Fruit fly (Drosophila melanogaster): ENCODE measurements around the gene CG1622.

Gene CG1622

dm6 chrX:13284548-13284974 lies 12.3 kb upstream of the CG1622 start:
- TF ChIP-seq rgr (GFP tag; optimal IDR thresholded peaks at IDR 0.05) (no peak), Dif (GFP tag; optimal IDR thresholded peaks at IDR 0.05; ENCODE audit: partially characterized antibody) (peak; percentile 61), dmrt93B (GFP tag; optimal IDR thresholded peaks at IDR 0.05) (no peak), Hnf4 (GFP tag; optimal IDR thresholded peaks at IDR 0.05) (no peak), h (GFP tag; optimal IDR thresholded peaks at IDR 0.05) (peak; percentile 12), Rel (GFP tag; optimal IDR thresholded peaks at IDR 0.05) (no peak), Rel (tag; optimal IDR thresholded peaks at IDR 0.05) (no peak), psq (GFP tag; optimal IDR thresholded peaks at IDR 0.05) (peak; percentile 89), Hr78 (GFP tag; optimal IDR thresholded peaks at IDR 0.05) (no peak)

dm6 chrX:13285001-13285748 lies 11.7 kb upstream of the CG1622 start, which contains the start of the genes HDAC4 and CG15743:
TSS of gene HDAC4 (minus strand) at chrX:13285632.
TSS of gene CG15743 (plus strand) at chrX:13285707.
- TF ChIP-seq HLH106 (tag; optimal IDR thresholded peaks at IDR 0.05) (peak; percentile 12), fru (GFP tag; optimal IDR thresholded peaks at IDR 0.05) (peak; percentile 36), Sp1 (GFP tag; optimal IDR thresholded peaks at IDR 0.05) (peak; percentile 3), dl (GFP tag; optimal IDR thresholded peaks at IDR 0.05; ENCODE audit: insufficient read depth in 1 of 2, partially characterized antibody in 2 of 2) (no peak), rgr (GFP tag; optimal IDR thresholded peaks at IDR 0.05) (peak; percentile 18), h (GFP tag; optimal IDR thresholded peaks at IDR 0.05) (peak; percentile 25), psq (GFP tag; optimal IDR thresholded peaks at IDR 0.05) (peak; percentile 90), Jra (GFP tag; optimal IDR thresholded peaks at IDR 0.05) (peak; percentile 43), usp (GFP tag; optimal IDR thresholded peaks at IDR 0.05) (no peak)

dm6 chrX:13285749-13286336 lies 11.0 kb upstream of the CG1622 start:
- TF ChIP-seq Myc (optimal IDR thresholded peaks at IDR 0.05) (no peak), Rel (GFP tag; optimal IDR thresholded peaks at IDR 0.05) (no peak), Rel (tag; optimal IDR thresholded peaks at IDR 0.05) (peak; percentile 71), Jra (GFP tag; optimal IDR thresholded peaks at IDR 0.05) (no peak), foxo (GFP tag; optimal IDR thresholded peaks at IDR 0.05) (no peak), Hnf4 (GFP tag; optimal IDR thresholded peaks at IDR 0.05) (no peak)

dm6 chrX:13287854-13288376 lies 9.0 kb upstream of the CG1622 start, which contains the start of gene Remo:
TSS of gene Remo (plus strand) at chrX:13288051.
- no peak for TF ChIP-seq Dfd (GFP tag; optimal IDR thresholded peaks at IDR 0.05)
- no peak for TF ChIP-seq h (GFP tag; optimal IDR thresholded peaks at IDR 0.05)
- peak; percentile 0 for TF ChIP-seq OdsH (GFP tag; optimal IDR thresholded peaks at IDR 0.05)
- TF ChIP-seq N (GFP tag; optimal IDR thresholded peaks at IDR 0.05): no peak
- TF ChIP-seq rgr (GFP tag; optimal IDR thresholded peaks at IDR 0.05): no peak
- TF ChIP-seq Rel (GFP tag; optimal IDR thresholded peaks at IDR 0.05): no peak
- peak; percentile 38 for TF ChIP-seq Rel (tag; optimal IDR thresholded peaks at IDR 0.05)

- peak; percentile 59 for TF ChIP-seq Myc (optimal IDR thresholded peaks at IDR 0.05)
- no peak for TF ChIP-seq Abd-B (GFP tag; optimal IDR thresholded peaks at IDR 0.05)
- TF ChIP-seq woc (GFP tag; optimal IDR thresholded peaks at IDR 0.05): peak; percentile 30
- no peak for TF ChIP-seq tai (GFP tag; optimal IDR thresholded peaks at IDR 0.05)
- peak; percentile 17 for TF ChIP-seq Dif (GFP tag; optimal IDR thresholded peaks at IDR 0.05; ENCODE audit: partially characterized antibody)
- no peak for TF ChIP-seq sv (GFP tag; optimal IDR thresholded peaks at IDR 0.05)
- no peak for TF ChIP-seq N (GFP tag; optimal IDR thresholded peaks at IDR 0.05)
Observed at dm6 chrX:13300835-13301502, 4.1 kb downstream of the CG1622 start.

- TF ChIP-seq sv (GFP tag; optimal IDR thresholded peaks at IDR 0.05) (no peak), Hr78 (GFP tag; optimal IDR thresholded peaks at IDR 0.05) (no peak), foxo (GFP tag; optimal IDR thresholded peaks at IDR 0.05) (no peak), pan (optimal IDR thresholded peaks at IDR 0.05) (no peak), Rel (GFP tag; optimal IDR thresholded peaks at IDR 0.05) (no peak), Rel (tag; optimal IDR thresholded peaks at IDR 0.05) (no peak), Dif (GFP tag; optimal IDR thresholded peaks at IDR 0.05; ENCODE audit: partially characterized antibody) (no peak), Dfd (GFP tag; optimal IDR thresholded peaks at IDR 0.05) (no peak), CrebA (GFP tag; optimal IDR thresholded peaks at IDR 0.05; ENCODE audit: borderline replicate concordance) (no peak), woc (GFP tag; optimal IDR thresholded peaks at IDR 0.05) (no peak), ey (GFP tag; optimal IDR thresholded peaks at IDR 0.05) (no peak)
Observed at dm6 chrX:13302315-13302614, 5.4 kb downstream of the CG1622 start, which contains the start of gene CG1764. TSS of gene CG1764 (minus strand) at chrX:13302415.

All from whole organism, wandering third instar larva.